Worm (Caenorhabditis elegans) whole organism, young adult: ENCODE measurements around the gene F35A5.8.

Source experiments
- C17E4.6 ChIP-seq: fragments of 200-800 bp; sonication (Bioruptor generic); IDR thresholded peaks from 2 replicates; pipeline ENCODE4 v1.3.6; 2022; ENCODE audit warnings: missing genetic modification reagents, missing genetic modification characterization, missing compliant biosample characterization
- F10E7.11 ChIP-seq: sonication (generic microtip); optimal IDR thresholded peaks from 2 replicates; lab custom pipeline; 2017; ENCODE audit warnings: mild to moderate bottlenecking, missing genetic modification characterization, moderate library complexity, missing compliant biosample characterization
- F52B5.7 ChIP-seq: sonication (generic microtip); optimal IDR thresholded peaks from 2 replicates; lab custom pipeline; 2016; ENCODE audit warnings: mild to moderate bottlenecking, missing genetic modification characterization, missing compliant biosample characterization
- F57C9.4 ChIP-seq: sonication (generic microtip); optimal IDR thresholded peaks from 2 replicates; lab custom pipeline; 2017; ENCODE audit warnings: mild to moderate bottlenecking, missing genetic modification characterization, missing compliant biosample characterization
- T07F8.4 ChIP-seq: sonication (generic microtip); optimal IDR thresholded peaks from 2 replicates; lab custom pipeline; 2016; ENCODE audit warnings: mild to moderate bottlenecking, missing genetic modification characterization, moderate library complexity, missing compliant biosample characterization
- akir-1 ChIP-seq: fragments of 200-800 bp; sonication (Bioruptor generic); optimal IDR thresholded peaks from 2 replicates; lab custom pipeline; 2018; ENCODE audit warnings: mild to moderate bottlenecking, missing genetic modification characterization, moderate library complexity, missing compliant biosample characterization
- aptf-2 ChIP-seq: fragments of 200-800 bp; sonication (Bioruptor generic); conservative IDR thresholded peaks from 2 replicates; pipeline ENCODE4 v1.3.6; 2022; ENCODE audit warnings: missing genetic modification reagents, missing genetic modification characterization, missing compliant biosample characterization
- athp-1 ChIP-seq: sonication (generic microtip); optimal IDR thresholded peaks from 2 replicates; lab custom pipeline; 2017; ENCODE audit warnings: mild to moderate bottlenecking, missing genetic modification characterization, missing compliant biosample characterization
- attf-5 ChIP-seq: fragments of 200-800 bp; sonication (Bioruptor generic); optimal IDR thresholded peaks from 2 replicates; lab custom pipeline; 2018; ENCODE audit warnings: mild to moderate bottlenecking, missing genetic modification characterization, missing compliant biosample characterization
- cebp-1 ChIP-seq, 2 experiments: fragments of 200-800 bp in 1 of 2; sonication (Bioruptor generic) in 1 of 2; sonication (generic microtip) in 1 of 2; IDR thresholded peaks in 1 of 2; optimal IDR thresholded peaks in 1 of 2; 2 replicates each; pipeline versions ENCODE4 v1.3.6 to Lab custom; 2017 to 2022; ENCODE audit warnings: missing compliant biosample characterization in 2 of 2, missing genetic modification characterization in 2 of 2, mild to moderate bottlenecking in 1 of 2, missing genetic modification reagents in 1 of 2, moderate library complexity in 1 of 2
- ceh-58 ChIP-seq: fragments of 200-800 bp; sonication (Bioruptor generic); IDR thresholded peaks from 2 replicates; pipeline ENCODE4 v1.3.6; 2022; ENCODE audit warnings: missing genetic modification characterization, missing compliant biosample characterization
- efl-1 ChIP-seq: fragments of 150-350 bp; optimal IDR thresholded peaks from 2 replicates; lab custom pipeline; 2014; ENCODE audit warnings: missing biosample characterization, missing genetic modification reagents, missing genetic modification characterization
- egl-44 ChIP-seq: fragments of 200-800 bp; sonication (Bioruptor generic); IDR thresholded peaks from 2 replicates; pipeline ENCODE4 v1.3.6; 2022; ENCODE audit warnings: missing genetic modification reagents, missing genetic modification characterization, missing compliant biosample characterization
- egrh-3 ChIP-seq: fragments of 200-800 bp; sonication (Bioruptor generic); IDR thresholded peaks from 2 replicates; pipeline ENCODE4 v1.3.6; 2022; ENCODE audit warnings: missing genetic modification reagents, missing genetic modification characterization, missing compliant biosample characterization
- fkh-3 ChIP-seq: sonication (generic microtip); optimal IDR thresholded peaks from 2 replicates; lab custom pipeline; 2016; ENCODE audit warnings: mild to moderate bottlenecking, missing genetic modification characterization, missing compliant biosample characterization
- gei-17 ChIP-seq: fragments of 200-800 bp; sonication (Bioruptor generic); optimal IDR thresholded peaks from 2 replicates; lab custom pipeline; 2018; ENCODE audit warnings: mild to moderate bottlenecking, missing genetic modification characterization, missing compliant biosample characterization
- lag-1 ChIP-seq: fragments of 200-800 bp; sonication (Bioruptor generic); IDR thresholded peaks from 2 replicates; pipeline ENCODE4 v1.3.6; 2022; ENCODE audit warnings: missing genetic modification reagents, missing genetic modification characterization, missing compliant biosample characterization
- lin-40 ChIP-seq: sonication (generic microtip); optimal IDR thresholded peaks from 2 replicates; lab custom pipeline; 2016; ENCODE audit warnings: missing genetic modification characterization, mild to moderate bottlenecking, missing compliant biosample characterization, missing genotype, missing genetic modification reagents
- madf-8 ChIP-seq: fragments of 200-800 bp; sonication (Bioruptor generic); conservative IDR thresholded peaks from 2 replicates; pipeline ENCODE4 v1.3.6; 2022; ENCODE audit warnings: missing genetic modification reagents, missing genetic modification characterization, missing compliant biosample characterization
- mxl-1 ChIP-seq: sonication (generic microtip); optimal IDR thresholded peaks from 2 replicates; lab custom pipeline; 2016; ENCODE audit warnings: missing genetic modification characterization, missing compliant biosample characterization
- nfya-1 ChIP-seq: sonication (generic microtip); optimal IDR thresholded peaks from 2 replicates; lab custom pipeline; 2017; ENCODE audit warnings: antibody characterized with exemption, missing compliant biosample characterization, missing genetic modification characterization, borderline replicate concordance; ENCODE audit not compliant: insufficient read depth
- nhr-90 ChIP-seq: sonication (generic microtip); optimal IDR thresholded peaks from 2 replicates; lab custom pipeline; 2016; ENCODE audit warnings: missing genotype, mild to moderate bottlenecking, missing genetic modification characterization, missing compliant biosample characterization
- pha-4 ChIP-seq: fragments of 150-350 bp; sonication (generic microtip); optimal IDR thresholded peaks from 2 replicates; lab custom pipeline; 2014; ENCODE audit warnings: missing biosample characterization, missing genetic modification reagents, missing genetic modification characterization
- rec-8 ChIP-seq, 2 experiments: sonication (generic microtip); optimal IDR thresholded peaks; 2 replicates each; lab custom pipeline; 2016; ENCODE audit warnings: mild to moderate bottlenecking in 2 of 2, missing genetic modification characterization in 2 of 2, missing genetic modification reagents in 2 of 2, missing genotype in 2 of 2, missing biosample characterization in 1 of 2, missing compliant biosample characterization in 1 of 2, moderate library complexity in 1 of 2
- repo-1 ChIP-seq: sonication (generic microtip); optimal IDR thresholded peaks from 2 replicates; lab custom pipeline; 2017; ENCODE audit warnings: mild to moderate bottlenecking, missing genetic modification characterization, missing compliant biosample characterization
- snpc-1.3 ChIP-seq: sonication (generic microtip); optimal IDR thresholded peaks from 2 replicates; lab custom pipeline; 2017; ENCODE audit warnings: missing genetic modification characterization, mild to moderate bottlenecking, missing compliant biosample characterization, antibody characterized with exemption, moderate library complexity, missing genotype, missing genetic modification reagents; ENCODE audit not compliant: insufficient read depth
- tlf-1 ChIP-seq: fragments of 200-800 bp; sonication (Bioruptor generic); optimal IDR thresholded peaks from 2 replicates; lab custom pipeline; 2018; ENCODE audit warnings: mild to moderate bottlenecking, missing genetic modification characterization, missing compliant biosample characterization
- unc-62 ChIP-seq: fragments of 150-350 bp; optimal IDR thresholded peaks from 2 replicates; lab custom pipeline; 2014; ENCODE audit warnings: missing biosample characterization, missing genetic modification reagents, missing genetic modification characterization
- zfh-2 ChIP-seq: fragments of 200-800 bp; sonication (Bioruptor generic); conservative IDR thresholded peaks from 2 replicates; pipeline ENCODE4 v1.3.6; 2022; ENCODE audit warnings: missing genetic modification reagents, missing genetic modification characterization, missing compliant biosample characterization
- zim-3 ChIP-seq: sonication (generic microtip); optimal IDR thresholded peaks from 2 replicates; lab custom pipeline; 2017; ENCODE audit warnings: mild to moderate bottlenecking, missing genetic modification characterization, moderate library complexity, missing compliant biosample characterization
- ztf-28 ChIP-seq: fragments of 200-800 bp; sonication (Bioruptor generic); IDR thresholded peaks from 2 replicates; pipeline ENCODE4 v1.3.6; 2022; ENCODE audit warnings: missing genetic modification reagents, missing genetic modification characterization, missing compliant biosample characterization

The F35A5.8 gene

ce11 chrX:3802743-3803142 lies 521 bp downstream of the F35A5.8 start (continued):
- TF ChIP-seq rec-8 (tag; optimal IDR thresholded peaks at IDR 0.05; lab: Kevin White, UChicago) (no peak), ztf-28 (GFP tag; lab: Robert Waterston, UW) (no peak), F10E7.11 (tag; lab: Kevin White, UChicago) (no peak)

- TF ChIP-seq egrh-3 (GFP tag; lab: Robert Waterston, UW), result 0 out of 2 replicates have a peak, but pooled peaks have one; percentile 9
- TF ChIP-seq F57C9.4, result no peak
- TF ChIP-seq zfh-2 (GFP tag; lab: Robert Waterston, UW), result peak; percentile 65
- no peak for TF ChIP-seq C17E4.6
These were observed 5.0 kb downstream of the F35A5.8 start for ce11 chrX:3798288-3798687.

ce11 chrX:3797882-3798281 lies 5.4 kb downstream of the F35A5.8 start, which contains the start of gene abu-10:
TSS of gene abu-10 (plus strand) at chrX:3798182.
- TF ChIP-seq F52B5.7 (tag; lab: Kevin White, UChicago) (no peak), nhr-90 (tag; lab: Kevin White, UChicago) (no peak), snpc-1.3 (tag; lab: Kevin White, UChicago) (no peak), pha-4 (tag; lab: Kevin White, UChicago) (no peak), ceh-58 (GFP tag; lab: Robert Waterston, UW) (no peak)

- TF ChIP-seq T07F8.4 (tag; lab: Kevin White, UChicago) (no peak), lin-40 (no peak), zfh-2 (GFP tag; lab: Robert Waterston, UW) (no peak), fkh-3 (tag; lab: Kevin White, UChicago) (no peak), nfya-1 (tag; lab: Kevin White, UChicago) (no peak), tlf-1 (GFP tag; lab: Kevin White, UChicago) (no peak), gei-17 (GFP tag; lab: Kevin White, UChicago) (no peak), attf-5 (GFP tag; lab: Kevin White, UChicago) (no peak), cebp-1 (GFP tag; IDR thresholded peaks at IDR 0.05; lab: Robert Waterston, UW) (no peak), cebp-1 (tag; optimal IDR thresholded peaks at IDR 0.05; lab: Kevin White, UChicago) (no peak), madf-8 (no peak), aptf-2 (GFP tag; lab: Robert Waterston, UW) (no peak), akir-1 (no peak), unc-62 (GFP tag; lab: Kevin White, UChicago) (no peak), lag-1 (no peak), zim-3 (no peak), repo-1 (tag; lab: Kevin White, UChicago) (no peak), athp-1 (tag; lab: Kevin White, UChicago) (no peak), egl-44 (GFP tag; lab: Robert Waterston, UW) (no peak), mxl-1 (tag; lab: Kevin White, UChicago) (no peak), egrh-3 (GFP tag; lab: Robert Waterston, UW) (no peak)
These were observed 7.6 kb downstream of the F35A5.8 start, which contains the start of gene F35A5.5 for ce11 chrX:3795642-3796041. TSS of gene F35A5.5 (minus strand) at chrX:3795742.

- TF ChIP-seq efl-1 (GFP tag; lab: Kevin White, UChicago), result no peak
- peak; percentile 72 for TF ChIP-seq zfh-2 (GFP tag; lab: Robert Waterston, UW)
- TF ChIP-seq, all 124 proteins: peak for 1
These were observed 9.1 kb downstream of the F35A5.8 start for ce11 chrX:3794161-3794560.
